Fruit fly (Drosophila melanogaster) whole organism, embryonic: ENCODE measurements around the gene orion.

Experiments used
- Bgb ChIP-seq: fragments of 200-800 bp; sonication (Bioruptor generic); IDR thresholded peaks from 2 replicates; pipeline ENCODE4 v1.3.6; 2022; ENCODE audit warnings: missing biosample characterization, missing genetic modification characterization; ENCODE audit not compliant: partially characterized antibody
- CG10321 ChIP-seq: fragments of 200-800 bp; sonication (Bioruptor generic); IDR thresholded peaks from 2 replicates; pipeline ENCODE4 v1.3.6; 2022; ENCODE audit warnings: missing biosample characterization, missing genetic modification characterization
- CG11723 ChIP-seq: fragments of 200-800 bp; sonication (Bioruptor generic); optimal IDR thresholded peaks from 2 replicates; lab custom pipeline; 2017; ENCODE audit warnings: missing biosample characterization, mild to moderate bottlenecking, missing genetic modification characterization
- CG14667 ChIP-seq: fragments of 200-800 bp; sonication (Bioruptor generic); IDR thresholded peaks from 2 replicates; pipeline ENCODE4 v1.3.6; 2022; ENCODE audit warnings: missing biosample characterization, missing genetic modification characterization
- CG14965 ChIP-seq: fragments of 200-800 bp; sonication (Bioruptor generic); optimal IDR thresholded peaks from 2 replicates; lab custom pipeline; 2016; ENCODE audit warnings: missing biosample characterization, missing genetic modification characterization, borderline replicate concordance
- CG16813 ChIP-seq: fragments of 200-800 bp; sonication (Bioruptor generic); IDR thresholded peaks from 3 replicates; pipeline ENCODE4 v1.3.6; 2022; ENCODE audit warnings: missing biosample characterization, missing genetic modification characterization; ENCODE audit not compliant: partially characterized antibody
- CG17359 ChIP-seq: fragments of 200-800 bp; sonication (Bioruptor generic); optimal IDR thresholded peaks from 3 replicates; lab custom pipeline; 2018; ENCODE audit warnings: missing biosample characterization, mild to moderate bottlenecking, missing genetic modification characterization, moderate library complexity
- CG2116 ChIP-seq: fragments of 200-800 bp; sonication (Bioruptor generic); optimal IDR thresholded peaks from 3 replicates; lab custom pipeline; 2018; ENCODE audit warnings: missing biosample characterization, mild to moderate bottlenecking, missing genetic modification characterization
- CG32767 ChIP-seq: fragments of 200-800 bp; sonication (Bioruptor generic); IDR thresholded peaks from 2 replicates; pipeline ENCODE4 v1.3.6; 2022; ENCODE audit warnings: missing biosample characterization, missing genetic modification characterization
- CG32772 ChIP-seq: fragments of 200-800 bp; sonication (Bioruptor generic); IDR thresholded peaks from 2 replicates; pipeline ENCODE4 v1.3.6; 2022; ENCODE audit warnings: missing biosample characterization, missing genetic modification characterization
- CG3995 ChIP-seq: fragments of 200-800 bp; sonication (Bioruptor generic); optimal IDR thresholded peaks from 3 replicates; lab custom pipeline; 2016; ENCODE audit warnings: missing biosample characterization, missing genetic modification characterization
- CG7372 ChIP-seq: fragments of 200-800 bp; sonication (Bioruptor generic); IDR thresholded peaks from 2 replicates; pipeline ENCODE4 v1.3.6; 2022; ENCODE audit warnings: missing biosample characterization, missing genetic modification characterization
- CG8478 ChIP-seq: fragments of >200 bp; optimal IDR thresholded peaks from 2 replicates; lab custom pipeline; 2018
- E2f2 ChIP-seq: fragments of 200-800 bp; sonication (Bioruptor generic); IDR thresholded peaks from 2 replicates; pipeline ENCODE4 v1.3.6; 2022; ENCODE audit warnings: missing biosample characterization, missing genetic modification characterization
- Eip74EF ChIP-seq, 2 experiments: fragments of 200-800 bp in 1 of 2; fragments of >200 bp in 1 of 2; sonication (Bioruptor generic) in 1 of 2; optimal IDR thresholded peaks; 2 replicates each; lab custom pipeline; 2017 to 2019; ENCODE audit warnings: missing biosample characterization in 2 of 2, missing genetic modification characterization in 2 of 2, mild to moderate bottlenecking in 1 of 2, moderate library complexity in 1 of 2
- NFAT ChIP-seq: fragments of 200-800 bp; sonication (Bioruptor generic); IDR thresholded peaks from 2 replicates; pipeline ENCODE4 v1.3.6; 2022; ENCODE audit warnings: missing biosample characterization, missing genetic modification characterization
- Rx ChIP-seq: fragments of 200-800 bp; sonication (Bioruptor generic); IDR thresholded peaks from 2 replicates; pipeline ENCODE4 v1.3.6; 2022; ENCODE audit warnings: missing biosample characterization, missing genetic modification characterization
- Trl ChIP-seq, 3 experiments: fragments of >200 bp in 2 of 3; fragments of 200-800 bp in 1 of 3; sonication (Bioruptor generic) in 1 of 3; optimal IDR thresholded peaks; 2 replicates in 1 of 3; 3 replicates in 2 of 3; lab custom pipeline; 2016 to 2017; ENCODE audit warnings: missing biosample characterization in 1 of 3, missing genetic modification characterization in 1 of 3
- YL-1 ChIP-seq: fragments of 200-800 bp; sonication (Bioruptor generic); optimal IDR thresholded peaks from 3 replicates; lab custom pipeline; 2017; ENCODE audit warnings: missing biosample characterization, mild to moderate bottlenecking, missing genetic modification characterization
- abd-A ChIP-seq: fragments of 200-800 bp; sonication (Bioruptor generic); optimal IDR thresholded peaks from 3 replicates; lab custom pipeline; 2019; ENCODE audit warnings: missing biosample characterization, mild to moderate bottlenecking, missing genetic modification characterization, moderate library complexity
- ato ChIP-seq: fragments of 200-800 bp; sonication (Bioruptor generic); IDR thresholded peaks from 2 replicates; pipeline ENCODE4 v1.3.6; 2022; ENCODE audit warnings: missing biosample characterization, missing genetic modification characterization; ENCODE audit not compliant: partially characterized antibody
- bowl ChIP-seq: fragments of 200-800 bp; sonication (Bioruptor generic); IDR thresholded peaks from 2 replicates; pipeline ENCODE4 v1.3.6; 2022; ENCODE audit warnings: missing biosample characterization, missing genetic modification characterization
- cg ChIP-seq: fragments of 200-800 bp; sonication (Bioruptor generic); optimal IDR thresholded peaks from 3 replicates; lab custom pipeline; 2019; ENCODE audit warnings: missing biosample characterization, mild to moderate bottlenecking, missing genetic modification characterization, moderate library complexity
- chm ChIP-seq: fragments of 200-800 bp; sonication (Bioruptor generic); IDR thresholded peaks from 2 replicates; pipeline ENCODE4 v1.3.6; 2022; ENCODE audit warnings: missing biosample characterization, missing genetic modification characterization
- ci ChIP-seq: fragments of 200-800 bp; sonication (Bioruptor generic); IDR thresholded peaks from 3 replicates; pipeline ENCODE4 v1.3.6; 2022; ENCODE audit warnings: missing biosample characterization, missing genetic modification characterization
- cwo ChIP-seq: fragments of 200-800 bp; sonication (Bioruptor generic); optimal IDR thresholded peaks from 3 replicates; lab custom pipeline; 2017; ENCODE audit warnings: missing biosample characterization, missing genetic modification characterization, mild to moderate bottlenecking, moderate library complexity, missing genetic modification reagents
- dm ChIP-seq: fragments of 200-800 bp; sonication (Bioruptor generic); optimal IDR thresholded peaks from 3 replicates; lab custom pipeline; 2016; ENCODE audit warnings: missing biosample characterization, missing genetic modification characterization
- gfzf ChIP-seq: fragments of 200-800 bp; sonication (Bioruptor generic); optimal IDR thresholded peaks from 2 replicates; lab custom pipeline; 2016; ENCODE audit warnings: missing biosample characterization, mild to moderate bottlenecking, missing genetic modification characterization, moderate library complexity
- hbn ChIP-seq: fragments of 200-800 bp; sonication (Bioruptor generic); IDR thresholded peaks from 2 replicates; pipeline ENCODE4 v1.3.6; 2022; ENCODE audit warnings: missing biosample characterization, missing genetic modification characterization; ENCODE audit not compliant: partially characterized antibody
- ind ChIP-seq: fragments of 200-800 bp; sonication (Bioruptor generic); optimal IDR thresholded peaks from 3 replicates; lab custom pipeline; 2016; ENCODE audit warnings: missing biosample characterization, missing genetic modification characterization
- kah ChIP-seq: fragments of 200-800 bp; sonication (Bioruptor generic); optimal IDR thresholded peaks from 2 replicates; lab custom pipeline; 2018; ENCODE audit warnings: missing biosample characterization, mild to moderate bottlenecking, missing genetic modification characterization
- lab ChIP-seq: fragments of 200-800 bp; sonication (Bioruptor generic); optimal IDR thresholded peaks from 3 replicates; lab custom pipeline; 2017; ENCODE audit warnings: missing biosample characterization, missing genetic modification characterization, mild to moderate bottlenecking, moderate library complexity, missing genetic modification reagents
- nerfin-1 ChIP-seq: fragments of 200-800 bp; sonication (Bioruptor generic); optimal IDR thresholded peaks from 3 replicates; lab custom pipeline; 2019; ENCODE audit warnings: missing biosample characterization, mild to moderate bottlenecking, missing genetic modification characterization, moderate library complexity
- nmo ChIP-seq: fragments of 200-800 bp; sonication (Bioruptor generic); optimal IDR thresholded peaks from 2 replicates; lab custom pipeline; 2018; ENCODE audit warnings: missing biosample characterization, mild to moderate bottlenecking, missing genetic modification characterization, moderate library complexity
- nom ChIP-seq: fragments of 200-800 bp; sonication (Bioruptor generic); optimal IDR thresholded peaks from 2 replicates; lab custom pipeline; 2017; ENCODE audit warnings: missing biosample characterization, missing genetic modification characterization, mild to moderate bottlenecking, moderate library complexity, missing genetic modification reagents
- sc ChIP-seq, 3 experiments: fragments of >200 bp in 2 of 3; fragments of 200-800 bp in 1 of 3; sonication (Bioruptor generic) in 1 of 3; optimal IDR thresholded peaks; 2 replicates in 2 of 3; 3 replicates in 1 of 3; lab custom pipeline; 2017; ENCODE audit warnings: mild to moderate bottlenecking in 1 of 3, missing biosample characterization in 1 of 3, missing genetic modification characterization in 1 of 3, missing genetic modification reagents in 1 of 3
- tna ChIP-seq: fragments of 200-800 bp; sonication (Bioruptor generic); IDR thresholded peaks from 2 replicates; pipeline ENCODE4 v1.3.6; 2022; ENCODE audit warnings: missing biosample characterization, missing genetic modification characterization; ENCODE audit not compliant: partially characterized antibody
- toy ChIP-seq: fragments of 200-800 bp; sonication (Bioruptor generic); IDR thresholded peaks from 2 replicates; pipeline ENCODE4 v1.3.6; 2022; ENCODE audit warnings: missing biosample characterization, missing genetic modification characterization
- trem ChIP-seq: fragments of 200-800 bp; optimal IDR thresholded peaks from 3 replicates; lab custom pipeline; 2019; ENCODE audit warnings: missing biosample characterization, mild to moderate bottlenecking, missing genetic modification characterization, moderate library complexity
- ttk ChIP-seq: fragments of 200-800 bp; sonication (Bioruptor generic); IDR thresholded peaks from 2 replicates; pipeline ENCODE4 v2.1.2; 2022; ENCODE audit warnings: missing biosample characterization, missing genetic modification characterization
- twi ChIP-seq: fragments of 200-800 bp; optimal IDR thresholded peaks from 2 replicates; lab custom pipeline; 2019; ENCODE audit warnings: missing biosample characterization, mild to moderate bottlenecking, missing genetic modification characterization, moderate library complexity
- wdn ChIP-seq: fragments of 200-800 bp; sonication (Bioruptor generic); IDR thresholded peaks from 2 replicates; pipeline ENCODE4 v1.3.6; 2022; ENCODE audit warnings: missing biosample characterization, missing genetic modification characterization
- zen ChIP-seq: fragments of 200-800 bp; sonication (Bioruptor generic); optimal IDR thresholded peaks from 3 replicates; lab custom pipeline; 2018; ENCODE audit warnings: missing biosample characterization, mild to moderate bottlenecking, missing genetic modification characterization, moderate library complexity

orion gene

dm6 chrX:7959025-7959424 is 12.3 kb upstream of the orion start (continued):
- TF ChIP-seq CG32767 (0 out of 2 replicates have a peak, but pooled peaks have one; percentile 15), cwo (GFP tag; lab: Kevin White, UChicago) (peak; percentile 28), ci (peak; percentile 60; the same call in 1 of the 3 replicates), toy (GFP tag; lab: Robert Waterston, UW) (no peak), YL-1 (GFP tag; lab: Kevin White, UChicago) (peak; percentile 2), ato (GFP tag; lab: Robert Waterston, UW) (no peak), tna (GFP tag; lab: Robert Waterston, UW) (0 out of 2 replicates have a peak, but pooled peaks have one; percentile 13), cg (GFP tag; lab: Kevin White, UChicago) (peak; percentile 77), CG16813 (GFP tag; lab: Robert Waterston, UW) (no peak), Trl (optimal IDR thresholded peaks at IDR 0.05; lab: Kevin White, UChicago) (peak; percentile 35 to 50), Trl (GFP tag; optimal IDR thresholded peaks at IDR 0.05; lab: Kevin White, UChicago) (no peak), gfzf (GFP tag; lab: Kevin White, UChicago) (peak; percentile 61), CG7372 (GFP tag; lab: Robert Waterston, UW) (no peak), zen (tag; lab: Kevin White, UChicago) (peak; percentile 14), Eip74EF (GFP tag; optimal IDR thresholded peaks at IDR 0.05; lab: Kevin White, UChicago) (no peak), CG3995 (GFP tag; lab: Kevin White, UChicago) (no peak), CG14965 (GFP tag; lab: Kevin White, UChicago) (no peak), ttk (GFP tag; lab: Robert Waterston, UW) (no peak), CG32772 (0 out of 2 replicates have a peak, but pooled peaks have one; percentile 34), ind (no peak), sc (optimal IDR thresholded peaks at IDR 0.05; lab: Kevin White, UChicago) (no peak), sc (GFP tag; optimal IDR thresholded peaks at IDR 0.05; lab: Kevin White, UChicago) (no peak), CG17359 (no peak), CG8478 (lab: Kevin White, UChicago) (no peak), kah (GFP tag; lab: Kevin White, UChicago) (peak; percentile 98), CG14667 (GFP tag; lab: Robert Waterston, UW) (no peak), Bgb (GFP tag; lab: Robert Waterston, UW) (no peak), CG10321 (GFP tag; lab: Robert Waterston, UW) (peak; percentile 68), CG2116 (GFP tag; lab: Kevin White, UChicago) (no peak), chm (peak; percentile 46; the same call in 1 of the 2 replicates), trem (tag; lab: Kevin White, UChicago) (no peak), dm (GFP tag; lab: Kevin White, UChicago) (peak; percentile 86), bowl (GFP tag; lab: Robert Waterston, UW) (no peak), E2f2 (GFP tag; lab: Robert Waterston, UW) (no peak), hbn (no peak), twi (tag; lab: Kevin White, UChicago) (no peak), nmo (GFP tag; lab: Kevin White, UChicago) (no peak), NFAT (GFP tag; lab: Robert Waterston, UW) (no peak), Rx (GFP tag; lab: Robert Waterston, UW) (no peak), wdn (GFP tag; lab: Robert Waterston, UW) (no peak), lab (GFP tag; lab: Kevin White, UChicago) (no peak), nerfin-1 (tag; lab: Kevin White, UChicago) (peak; percentile 74), CG11723 (GFP tag; lab: Kevin White, UChicago) (no peak), abd-A (tag; lab: Kevin White, UChicago) (no peak), nom (GFP tag; lab: Kevin White, UChicago) (peak; percentile 29)
